Worm (Caenorhabditis elegans): ENCODE data around the gene C56E10.3.

The C56E10.3 gene

DNA sequence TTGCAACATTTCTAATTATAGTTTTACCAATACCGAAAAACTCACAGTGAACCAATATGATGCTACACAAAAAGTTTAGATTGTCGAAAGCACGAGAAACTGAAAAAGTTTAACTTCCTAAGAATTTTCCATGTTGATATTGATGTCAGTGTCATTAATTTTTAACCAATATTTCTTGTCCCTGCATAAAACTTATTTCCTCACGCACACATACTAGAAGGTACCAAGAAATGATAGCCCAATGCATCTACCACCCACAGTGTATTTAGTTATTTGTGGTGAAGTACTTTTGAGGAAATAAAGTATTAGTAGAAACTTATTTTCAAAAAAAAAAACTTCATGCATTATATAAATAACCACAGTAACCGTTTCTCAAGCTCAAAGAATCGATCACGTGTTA is 14.0 kb upstream of the C56E10.3 start, which contains the start of gene aexr-2:
aexr-2 (minus strand) TSS at position 101 of the 400 bp plus-strand sequence.
- TF ChIP-seq flh-1 (GFP tag; optimal IDR thresholded peaks at IDR 0.05), result no peak
- TF ChIP-seq ceh-39 (tag; optimal IDR thresholded peaks at IDR 0.05), result no peak
- TF ChIP-seq cnd-1 (tag; optimal IDR thresholded peaks at IDR 0.05), result no peak
- no peak for TF ChIP-seq mep-1 (tag; optimal IDR thresholded peaks at IDR 0.05)
- no peak for TF ChIP-seq lsy-2 (tag; optimal IDR thresholded peaks at IDR 0.05)
- TF ChIP-seq tbx-8 (GFP tag; optimal IDR thresholded peaks at IDR 0.05), result no peak
- TF ChIP-seq lin-13 (tag; optimal IDR thresholded peaks at IDR 0.05), result no peak
- TF ChIP-seq nhr-2 (tag; optimal IDR thresholded peaks at IDR 0.05), result no peak

DNA sequence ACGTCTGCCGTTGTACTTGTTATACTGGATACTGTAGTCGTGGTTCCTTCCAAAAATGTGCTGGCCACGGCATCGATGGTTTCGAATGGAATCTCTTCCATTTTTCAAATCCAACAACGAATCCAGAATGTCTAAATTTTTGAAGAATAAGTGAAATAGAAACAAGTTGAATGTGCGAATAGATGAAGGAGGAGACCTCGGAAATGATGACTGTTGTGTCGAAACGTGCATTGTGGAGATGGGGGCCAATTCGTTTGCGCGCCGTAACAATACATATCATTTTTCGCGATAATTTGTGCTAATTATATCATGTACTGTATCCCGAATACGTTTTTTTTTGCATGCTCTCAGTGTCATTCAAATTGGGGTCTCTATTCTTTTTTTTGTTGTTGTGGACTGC is 10.3 kb upstream of the C56E10.3 start, which contains the start of gene aexr-1:
aexr-1 (minus strand) TSS at position 101 of the 400 bp plus-strand sequence.
- TF ChIP-seq nhr-28 (tag; optimal IDR thresholded peaks at IDR 0.05), result no peak
- no peak for TF ChIP-seq unc-39 (tag; optimal IDR thresholded peaks at IDR 0.05)
- TF ChIP-seq flh-1 (GFP tag; optimal IDR thresholded peaks at IDR 0.05), result no peak
- TF ChIP-seq hlh-1 (tag; optimal IDR thresholded peaks at IDR 0.05), result no peak
- no peak for TF ChIP-seq elt-1 (tag; optimal IDR thresholded peaks at IDR 0.05; ENCODE audit: borderline replicate concordance, insufficient read depth)
- TF ChIP-seq bed-3 (GFP tag; optimal IDR thresholded peaks at IDR 0.05), result no peak
- TF ChIP-seq ceh-43 (GFP tag; optimal IDR thresholded peaks at IDR 0.05), result no peak
- TF ChIP-seq ceh-39 (tag; optimal IDR thresholded peaks at IDR 0.05), result no peak
- TF ChIP-seq ztf-11 (tag; optimal IDR thresholded peaks at IDR 0.05), result no peak
- TF ChIP-seq ceh-83 (GFP tag; optimal IDR thresholded peaks at IDR 0.05), result no peak
- TF ChIP-seq nhr-2 (tag; optimal IDR thresholded peaks at IDR 0.05), result no peak
- no peak for TF ChIP-seq lin-13 (tag; optimal IDR thresholded peaks at IDR 0.05)
- TF ChIP-seq nhr-12 (tag; optimal IDR thresholded peaks at IDR 0.05), result no peak
- TF ChIP-seq drap-1 (GFP tag; optimal IDR thresholded peaks at IDR 0.05), result no peak
- TF ChIP-seq tbx-8 (GFP tag; optimal IDR thresholded peaks at IDR 0.05), result no peak
- no peak for TF ChIP-seq pha-4 (tag; optimal IDR thresholded peaks at IDR 0.05)

DNA sequence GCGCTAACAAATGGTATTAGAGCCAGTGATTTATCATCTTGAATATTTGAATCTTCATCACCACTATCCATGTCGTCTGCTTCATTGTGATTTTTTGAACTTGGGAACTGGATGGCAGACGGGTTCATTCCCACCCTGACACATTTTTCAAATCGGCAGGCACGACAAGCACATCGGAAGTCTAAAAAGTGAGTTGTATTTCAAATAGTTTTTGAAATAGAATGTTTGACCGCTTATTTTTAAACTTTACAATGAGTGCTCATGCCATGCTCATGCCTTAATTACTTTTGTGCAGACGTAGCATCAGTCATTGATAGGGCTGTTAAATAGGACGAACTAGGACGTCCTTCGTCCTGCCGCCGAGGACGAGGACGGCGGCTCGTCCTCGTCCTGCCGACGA is 7.5 kb upstream of the C56E10.3 start:
- no peak for TF ChIP-seq zip-8 (tag; optimal IDR thresholded peaks at IDR 0.05)
- no peak for TF ChIP-seq ceh-83 (GFP tag; optimal IDR thresholded peaks at IDR 0.05)
- TF ChIP-seq nhr-28 (tag; optimal IDR thresholded peaks at IDR 0.05), result no peak
- no peak for TF ChIP-seq snpc-4 (tag; optimal IDR thresholded peaks at IDR 0.05)
- TF ChIP-seq blmp-1 (tag; optimal IDR thresholded peaks at IDR 0.05), result no peak
- TF ChIP-seq lin-13 (tag; optimal IDR thresholded peaks at IDR 0.05), result no peak
- TF ChIP-seq ztf-11 (tag; optimal IDR thresholded peaks at IDR 0.05), result no peak
- no peak for TF ChIP-seq nhr-12 (tag; optimal IDR thresholded peaks at IDR 0.05)
- no peak for TF ChIP-seq mab-5 (tag; optimal IDR thresholded peaks at IDR 0.05)
- no peak for TF ChIP-seq ceh-43 (GFP tag; optimal IDR thresholded peaks at IDR 0.05)
- no peak for TF ChIP-seq pha-4 (tag; optimal IDR thresholded peaks at IDR 0.05)
- TF ChIP-seq ceh-39 (tag; optimal IDR thresholded peaks at IDR 0.05), result no peak
- TF ChIP-seq nhr-76 (tag; optimal IDR thresholded peaks at IDR 0.05), result no peak
- no peak for TF ChIP-seq nhr-2 (tag; optimal IDR thresholded peaks at IDR 0.05)
- TF ChIP-seq unc-120 (tag; optimal IDR thresholded peaks at IDR 0.05; ENCODE audit: poor library complexity, severe bottlenecking), result no peak
- no peak for TF ChIP-seq sem-2 (GFP tag; optimal IDR thresholded peaks at IDR 0.05)
- no peak for TF ChIP-seq ham-2 (GFP tag; optimal IDR thresholded peaks at IDR 0.05)
- no peak for TF ChIP-seq bed-3 (GFP tag; optimal IDR thresholded peaks at IDR 0.05)
- TF ChIP-seq cnd-1 (tag; optimal IDR thresholded peaks at IDR 0.05), result no peak
- no peak for TF ChIP-seq unc-62 (GFP tag; optimal IDR thresholded peaks at IDR 0.05)

DNA sequence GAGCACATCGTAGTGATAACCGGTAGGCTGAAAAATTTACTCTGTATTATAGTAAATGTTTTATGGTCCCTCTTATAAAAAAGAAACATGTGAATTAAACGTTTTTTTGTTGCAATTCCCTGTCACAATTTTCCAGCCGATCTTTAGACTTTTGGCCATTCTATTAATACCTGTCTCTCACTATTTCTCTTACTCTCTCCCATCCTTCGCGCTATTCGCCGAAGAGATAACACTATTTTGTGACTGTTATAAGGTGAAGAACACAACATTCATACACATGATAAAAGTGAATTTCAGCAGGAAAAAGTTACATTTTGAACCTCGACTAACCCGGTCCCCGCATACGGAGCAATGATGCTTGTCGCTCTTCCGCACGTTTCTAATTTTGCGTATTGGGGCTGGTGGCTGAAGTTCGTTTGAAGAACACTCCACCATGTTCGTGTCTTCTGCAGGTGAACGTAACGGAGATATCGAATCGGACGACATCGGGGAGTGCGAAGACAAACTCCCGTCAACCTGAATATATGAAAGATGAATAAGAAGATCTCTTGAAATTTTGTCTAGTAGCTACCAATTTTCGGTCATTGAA is 6.4 kb upstream of the C56E10.3 start:
- TF ChIP-seq unc-120 (tag; optimal IDR thresholded peaks at IDR 0.05; ENCODE audit: poor library complexity, severe bottlenecking) (no peak), elt-1 (tag; optimal IDR thresholded peaks at IDR 0.05; ENCODE audit: borderline replicate concordance, insufficient read depth) (no peak)

DNA sequence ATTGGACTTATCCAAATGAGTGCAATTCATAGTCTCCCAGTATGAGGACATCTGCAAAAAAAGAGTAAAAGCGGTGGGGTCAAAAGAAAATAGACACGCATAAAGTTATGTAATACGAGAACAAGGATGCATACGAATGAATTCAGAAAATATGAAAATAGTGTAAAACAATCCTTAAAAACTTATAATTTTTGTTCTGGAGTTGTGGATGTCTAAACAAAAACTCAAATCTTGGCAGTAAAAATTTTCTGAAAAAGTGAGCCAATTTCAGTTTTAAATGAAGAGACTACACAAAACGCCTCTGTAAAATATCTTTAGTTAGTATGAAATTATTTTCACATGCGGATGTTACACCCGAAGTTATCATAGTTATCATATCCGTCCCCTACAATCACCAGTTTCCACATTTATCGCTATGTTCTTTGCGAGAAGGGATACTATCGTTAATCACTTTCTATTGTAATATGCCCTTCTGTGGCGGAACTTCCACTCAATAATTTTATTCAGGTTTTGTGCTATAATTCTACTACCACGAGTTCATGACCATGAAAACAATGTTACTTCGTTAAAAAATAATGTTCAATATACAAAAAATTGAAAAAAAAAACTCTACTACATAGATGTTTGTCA is 4.8 kb upstream of the C56E10.3 start, which contains the start of gene nhr-120:
nhr-120 (minus strand) TSS at position 51 of the 630 bp plus-strand sequence.
- TF ChIP-seq lin-13 (tag; optimal IDR thresholded peaks at IDR 0.05) (no peak), sem-2 (GFP tag; optimal IDR thresholded peaks at IDR 0.05) (no peak), lsy-2 (tag; optimal IDR thresholded peaks at IDR 0.05) (no peak), nhr-237 (tag; optimal IDR thresholded peaks at IDR 0.05) (no peak), pha-4 (tag; optimal IDR thresholded peaks at IDR 0.05) (no peak), tbx-8 (GFP tag; optimal IDR thresholded peaks at IDR 0.05) (no peak), nhr-28 (tag; optimal IDR thresholded peaks at IDR 0.05) (no peak), blmp-1 (tag; optimal IDR thresholded peaks at IDR 0.05) (no peak)

All from whole organism, mixed stage, embryonic.